Worm (Caenorhabditis elegans) whole organism, L2 larva: Measurements from ENCODE around the gene T28A11.17.

ENCODE experiments used
- C34F6.9 ChIP-seq: fragments of 150-350 bp; optimal IDR thresholded peaks from 2 replicates; lab custom pipeline; 2014; ENCODE audit warnings: missing biosample characterization, missing genetic modification characterization
- F13H6.1 ChIP-seq: sonication (generic microtip); optimal IDR thresholded peaks from 2 replicates; lab custom pipeline; 2016; ENCODE audit warnings: missing genetic modification characterization, missing compliant biosample characterization
- R02D3.7 ChIP-seq: fragments of 150-350 bp; optimal IDR thresholded peaks from 2 replicates; lab custom pipeline; 2014; ENCODE audit warnings: missing biosample characterization, missing genetic modification characterization
- Y55F3AM.14 ChIP-seq: fragments of 200-800 bp; sonication (Bioruptor generic); optimal IDR thresholded peaks from 2 replicates; lab custom pipeline; 2018; ENCODE audit warnings: mild to moderate bottlenecking, missing genetic modification characterization, missing compliant biosample characterization
- alr-1 ChIP-seq: fragments of 150-350 bp; optimal IDR thresholded peaks from 2 replicates; lab custom pipeline; 2014; ENCODE audit warnings: missing biosample characterization, missing genetic modification characterization
- aly-2 ChIP-seq: fragments of 150-350 bp; optimal IDR thresholded peaks from 2 replicates; lab custom pipeline; 2014; ENCODE audit warnings: missing biosample characterization, missing genetic modification characterization
- ama-1 ChIP-seq: fragments of 150-350 bp; optimal IDR thresholded peaks from 2 replicates; lab custom pipeline; 2018; ENCODE audit warnings: inconsistent platforms
- ceh-16 ChIP-seq: fragments of 150-350 bp; optimal IDR thresholded peaks from 2 replicates; lab custom pipeline; 2014; ENCODE audit warnings: missing biosample characterization, missing genetic modification characterization
- ceh-82 ChIP-seq: fragments of 150-350 bp; optimal IDR thresholded peaks from 2 replicates; lab custom pipeline; 2014; ENCODE audit warnings: missing biosample characterization, missing genetic modification characterization
- crh-2 ChIP-seq: sonication (generic microtip); optimal IDR thresholded peaks from 2 replicates; lab custom pipeline; 2017; ENCODE audit warnings: missing biosample characterization, missing genetic modification characterization
- egl-27 ChIP-seq: sonication (generic microtip); optimal IDR thresholded peaks from 3 replicates; lab custom pipeline; 2017; ENCODE audit warnings: missing biosample characterization, missing genetic modification reagents, missing genetic modification characterization
- elt-1 ChIP-seq: fragments of 150-350 bp; optimal IDR thresholded peaks from 2 replicates; lab custom pipeline; 2014; ENCODE audit warnings: missing biosample characterization, missing genetic modification characterization
- elt-3 ChIP-seq: sonication (generic microtip); optimal IDR thresholded peaks from 2 replicates; lab custom pipeline; 2017; ENCODE audit warnings: missing biosample characterization, missing genetic modification characterization
- fos-1 ChIP-seq: fragments of 150-350 bp; optimal IDR thresholded peaks from 2 replicates; lab custom pipeline; 2014; ENCODE audit warnings: missing biosample characterization, missing genetic modification characterization
- gmeb-1 ChIP-seq: fragments of 150-350 bp; optimal IDR thresholded peaks from 2 replicates; lab custom pipeline; 2014; ENCODE audit warnings: missing biosample characterization, missing genetic modification characterization
- lin-11 ChIP-seq: fragments of 150-350 bp; sonication (generic microtip); optimal IDR thresholded peaks from 2 replicates; lab custom pipeline; 2014; ENCODE audit warnings: missing biosample characterization, missing genetic modification characterization, inconsistent platforms, mixed read lengths
- lin-13 ChIP-seq: fragments of 150-350 bp; optimal IDR thresholded peaks from 2 replicates; lab custom pipeline; 2014; ENCODE audit warnings: missing biosample characterization, missing genetic modification reagents, missing genetic modification characterization
- lsy-2 ChIP-seq, 2 experiments: fragments of 150-350 bp in 1 of 2; sonication (generic microtip) in 1 of 2; optimal IDR thresholded peaks; 2 replicates each; lab custom pipeline; 2014 to 2017; ENCODE audit warnings: missing biosample characterization in 2 of 2, missing genetic modification characterization in 2 of 2
- mab-5 ChIP-seq: fragments of 150-350 bp; optimal IDR thresholded peaks from 2 replicates; lab custom pipeline; 2014; ENCODE audit warnings: missing biosample characterization, missing genetic modification characterization
- mdl-1 ChIP-seq, 2 experiments: fragments of 150-350 bp in 1 of 2; sonication (generic microtip) in 1 of 2; optimal IDR thresholded peaks; 2 replicates each; lab custom pipeline; 2017; ENCODE audit warnings: missing biosample characterization in 2 of 2, missing genetic modification characterization in 2 of 2
- nhr-10 ChIP-seq: sonication (generic microtip); optimal IDR thresholded peaks from 2 replicates; lab custom pipeline; 2017; ENCODE audit warnings: missing biosample characterization, missing genetic modification characterization
- nhr-11 ChIP-seq: fragments of 150-350 bp; optimal IDR thresholded peaks from 2 replicates; lab custom pipeline; 2014; ENCODE audit warnings: missing biosample characterization, missing genetic modification characterization
- nhr-12 ChIP-seq: fragments of 150-350 bp; optimal IDR thresholded peaks from 2 replicates; lab custom pipeline; 2014; ENCODE audit warnings: missing biosample characterization, missing genetic modification characterization
- nhr-129 ChIP-seq: fragments of 150-350 bp; optimal IDR thresholded peaks from 2 replicates; lab custom pipeline; 2014; ENCODE audit warnings: missing biosample characterization, missing genetic modification characterization
- nhr-23 ChIP-seq: fragments of 150-350 bp; optimal IDR thresholded peaks from 2 replicates; lab custom pipeline; 2014; ENCODE audit warnings: missing biosample characterization, missing genetic modification reagents, missing genetic modification characterization
- nhr-237 ChIP-seq: fragments of 150-350 bp; optimal IDR thresholded peaks from 2 replicates; lab custom pipeline; 2014; ENCODE audit warnings: missing biosample characterization, missing genetic modification characterization
- nhr-25 ChIP-seq: fragments of 150-350 bp; sonication (generic microtip); optimal IDR thresholded peaks from 3 replicates; lab custom pipeline; 2014; ENCODE audit warnings: missing biosample characterization, missing genetic modification characterization
- nhr-6 ChIP-seq: fragments of 150-350 bp; optimal IDR thresholded peaks from 2 replicates; lab custom pipeline; 2014; ENCODE audit warnings: missing biosample characterization, missing genetic modification characterization
- nhr-77 ChIP-seq: fragments of 150-350 bp; optimal IDR thresholded peaks from 2 replicates; lab custom pipeline; 2014; ENCODE audit warnings: missing biosample characterization, missing genetic modification characterization
- peb-1 ChIP-seq: fragments of 150-350 bp; optimal IDR thresholded peaks from 2 replicates; lab custom pipeline; 2014; ENCODE audit warnings: missing biosample characterization, missing genetic modification characterization
- sem-4 ChIP-seq: fragments of 150-350 bp; optimal IDR thresholded peaks from 2 replicates; lab custom pipeline; 2014; ENCODE audit warnings: missing biosample characterization, missing genetic modification reagents, missing genetic modification characterization
- skn-1 ChIP-seq: sonication (generic microtip); optimal IDR thresholded peaks from 2 replicates; lab custom pipeline; 2017; ENCODE audit warnings: missing biosample characterization, missing genetic modification characterization
- sma-3 ChIP-seq: sonication (generic microtip); optimal IDR thresholded peaks from 2 replicates; lab custom pipeline; 2016; ENCODE audit warnings: missing genetic modification reagents, missing genetic modification characterization, missing compliant biosample characterization
- snpc-4 ChIP-seq: fragments of 150-350 bp; optimal IDR thresholded peaks from 2 replicates; lab custom pipeline; 2014; ENCODE audit warnings: missing biosample characterization, missing genetic modification characterization
- unc-39 ChIP-seq: fragments of 150-350 bp; optimal IDR thresholded peaks from 2 replicates; lab custom pipeline; 2014; ENCODE audit warnings: missing biosample characterization, missing genetic modification characterization
- unc-55 ChIP-seq: fragments of 150-350 bp; sonication (generic microtip); optimal IDR thresholded peaks from 3 replicates; lab custom pipeline; 2014; ENCODE audit warnings: missing biosample characterization, missing genetic modification reagents, missing genetic modification characterization
- unc-62 ChIP-seq: fragments of 150-350 bp; optimal IDR thresholded peaks from 2 replicates; lab custom pipeline; 2014; ENCODE audit warnings: missing biosample characterization, missing genetic modification reagents, missing genetic modification characterization
- zag-1 ChIP-seq: fragments of 150-350 bp; optimal IDR thresholded peaks from 2 replicates; lab custom pipeline; 2014; ENCODE audit warnings: missing biosample characterization, missing genetic modification characterization
- ztf-1 ChIP-seq: fragments of 200-800 bp; sonication (Bioruptor generic); conservative IDR thresholded peaks from 2 replicates; pipeline ENCODE4 v1.3.6; 2022; ENCODE audit warnings: missing genetic modification characterization, missing compliant biosample characterization
- ztf-11 ChIP-seq: sonication (generic microtip); optimal IDR thresholded peaks from 2 replicates; lab custom pipeline; 2017; ENCODE audit warnings: missing biosample characterization, missing genetic modification characterization

The T28A11.17 gene

ce11 chrV:3234887-3235286 is 31.2 kb downstream of the T28A11.17 start, which contains the start of gene K08D9.6:
Gene K08D9.6, minus strand, starts transcription at chrV:3234987.
- TF ChIP-seq fos-1 (tag; lab: Kevin White, UChicago) (no peak), unc-39 (tag; lab: Kevin White, UChicago) (no peak), nhr-25 (no peak), ama-1 (lab: Kevin White, UChicago) (no peak)
- TF ChIP-seq, all 48 proteins: peak for 0

ce11 chrV:3230597-3230996 is 35.5 kb downstream of the T28A11.17 start, which contains the start of gene K08D9.10:
Gene K08D9.10, plus strand, starts transcription at chrV:3230897.
- TF ChIP-seq nhr-237 (tag; lab: Kevin White, UChicago) (no peak), unc-39 (tag; lab: Kevin White, UChicago) (no peak), ztf-11 (tag; lab: Kevin White, UChicago) (no peak), ceh-82 (tag; lab: Kevin White, UChicago) (no peak), nhr-12 (tag; lab: Kevin White, UChicago) (no peak), snpc-4 (tag; lab: Kevin White, UChicago) (no peak), peb-1 (no peak), alr-1 (tag; lab: Kevin White, UChicago) (no peak), nhr-11 (tag; lab: Kevin White, UChicago) (no peak), elt-1 (tag; lab: Kevin White, UChicago) (no peak), sem-4 (tag; lab: Kevin White, UChicago) (no peak), skn-1 (tag; lab: Kevin White, UChicago) (no peak), ceh-16 (tag; lab: Kevin White, UChicago) (no peak), ama-1 (lab: Kevin White, UChicago) (no peak)

ce11 chrV:3230150-3230549 is 35.9 kb downstream of the T28A11.17 start:
- TF ChIP-seq snpc-4 (tag; lab: Kevin White, UChicago) = no peak
- no peak for TF ChIP-seq crh-2 (tag; lab: Kevin White, UChicago)
- no peak for TF ChIP-seq skn-1 (tag; lab: Kevin White, UChicago)
- no peak for TF ChIP-seq aly-2 (tag; lab: Kevin White, UChicago)
- no peak for TF ChIP-seq unc-62 (GFP tag; lab: Kevin White, UChicago)
- TF ChIP-seq nhr-11 (tag; lab: Kevin White, UChicago) = no peak
- no peak for TF ChIP-seq C34F6.9 (tag; lab: Kevin White, UChicago)
- no peak for TF ChIP-seq nhr-10 (tag; lab: Kevin White, UChicago)
- TF ChIP-seq ceh-16 (tag; lab: Kevin White, UChicago) = no peak
- TF ChIP-seq mdl-1 (tag; optimal IDR thresholded peaks at IDR 0.05; lab: Kevin White, UChicago) = no peak
- no peak for TF ChIP-seq nhr-6 (tag; lab: Kevin White, UChicago)
- TF ChIP-seq lin-11 (tag; lab: Kevin White, UChicago) = no peak
- TF ChIP-seq nhr-237 (tag; lab: Kevin White, UChicago) = no peak
- TF ChIP-seq sma-3 (GFP tag; lab: Kevin White, UChicago) = no peak
- TF ChIP-seq sem-4 (tag; lab: Kevin White, UChicago) = no peak
- TF ChIP-seq nhr-12 (tag; lab: Kevin White, UChicago) = no peak
- TF ChIP-seq F13H6.1 (tag; lab: Kevin White, UChicago) = no peak
- TF ChIP-seq, all 48 proteins: peak for 0

DNA sequence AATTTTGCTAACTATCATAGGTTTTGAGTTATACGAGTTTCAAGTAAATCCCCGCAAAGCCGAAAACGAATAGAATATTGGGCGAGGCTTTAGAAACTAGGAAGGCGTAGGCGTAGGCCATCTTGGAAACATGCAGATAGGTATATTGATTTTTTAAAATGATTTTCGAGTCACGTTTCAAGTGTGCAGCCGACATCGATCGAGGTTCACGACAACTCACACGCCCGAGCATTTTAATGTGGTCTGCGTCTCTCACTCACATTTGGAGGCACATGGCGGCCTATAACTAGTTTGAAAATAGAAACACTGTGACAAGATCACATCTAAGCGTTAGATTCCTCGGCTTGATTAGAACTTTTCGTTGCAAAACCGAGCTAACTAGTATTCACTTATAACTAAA is 38.7 kb downstream of the T28A11.17 start, which contains the start of gene K08D9.2:
K08D9.2 (plus strand) TSS at position 301 of the 400 bp plus-strand sequence.
- no peak for TF ChIP-seq unc-55 (GFP tag; lab: Kevin White, UChicago)
- TF ChIP-seq sma-3 (GFP tag; lab: Kevin White, UChicago) = no peak
- TF ChIP-seq nhr-77 = no peak
- TF ChIP-seq snpc-4 (tag; lab: Kevin White, UChicago) = no peak
- TF ChIP-seq nhr-6 (tag; lab: Kevin White, UChicago) = no peak
- TF ChIP-seq elt-3 (tag; lab: Kevin White, UChicago) = no peak
- TF ChIP-seq nhr-23 = no peak
- no peak for TF ChIP-seq ceh-16 (tag; lab: Kevin White, UChicago)
- no peak for TF ChIP-seq mdl-1 (tag; optimal IDR thresholded peaks at IDR 0.05; lab: Kevin White, UChicago)
- no peak for TF ChIP-seq C34F6.9 (tag; lab: Kevin White, UChicago)
- no peak for TF ChIP-seq ztf-1 (GFP tag; lab: Robert Waterston, UW)
- TF ChIP-seq crh-2 (tag; lab: Kevin White, UChicago) = no peak
- TF ChIP-seq lin-13 (GFP tag; lab: Kevin White, UChicago) = no peak
- no peak for TF ChIP-seq unc-39 (tag; lab: Kevin White, UChicago)
- no peak for TF ChIP-seq skn-1 (tag; lab: Kevin White, UChicago)
- no peak for TF ChIP-seq ztf-11 (tag; lab: Kevin White, UChicago)
- TF ChIP-seq ceh-82 (tag; lab: Kevin White, UChicago) = no peak

- TF ChIP-seq alr-1 (tag; lab: Kevin White, UChicago) (no peak), unc-62 (GFP tag; lab: Kevin White, UChicago) (no peak), skn-1 (tag; lab: Kevin White, UChicago) (no peak), nhr-6 (tag; lab: Kevin White, UChicago) (no peak), Y55F3AM.14 (GFP tag; lab: Kevin White, UChicago) (no peak), ztf-1 (GFP tag; lab: Robert Waterston, UW) (no peak), crh-2 (tag; lab: Kevin White, UChicago) (no peak), R02D3.7 (tag; lab: Kevin White, UChicago) (no peak), C34F6.9 (tag; lab: Kevin White, UChicago) (no peak), zag-1 (no peak), mdl-1 (tag; optimal IDR thresholded peaks at IDR 0.05; lab: Kevin White, UChicago) (no peak), nhr-129 (tag; lab: Kevin White, UChicago) (no peak), lsy-2 (tag; optimal IDR thresholded peaks at IDR 0.05; lab: Kevin White, UChicago) (no peak), egl-27 (tag; lab: Kevin White, UChicago) (no peak), aly-2 (tag; lab: Kevin White, UChicago) (no peak), sma-3 (GFP tag; lab: Kevin White, UChicago) (no peak), ztf-11 (tag; lab: Kevin White, UChicago) (no peak), mab-5 (tag; lab: Kevin White, UChicago) (no peak), gmeb-1 (tag; lab: Kevin White, UChicago) (no peak), peb-1 (no peak)
Observed at ce11 chrV:3218604-3219003, 47.5 kb downstream of the T28A11.17 start.
